Worm (Caenorhabditis elegans) whole organism, young adult: ENCODE results near the gene C12D8.20.

ENCODE experiments used
- B0019.2 ChIP-seq: fragments of 200-800 bp; sonication (Bioruptor generic); conservative IDR thresholded peaks from 2 replicates; pipeline ENCODE4 v1.3.6; 2022; ENCODE audit warnings: missing genetic modification reagents, missing genetic modification characterization, missing compliant biosample characterization
- B0261.1 ChIP-seq: sonication (generic microtip); optimal IDR thresholded peaks from 2 replicates; lab custom pipeline; 2016; ENCODE audit warnings: mild to moderate bottlenecking, missing genetic modification characterization, moderate library complexity, missing compliant biosample characterization
- D2030.7 ChIP-seq: fragments of 200-800 bp; sonication (Bioruptor generic); IDR thresholded peaks from 2 replicates; pipeline ENCODE4 v1.3.6; 2022; ENCODE audit warnings: missing genetic modification reagents, missing genetic modification characterization, missing compliant biosample characterization
- F37B4.10 ChIP-seq: fragments of 200-800 bp; sonication (Bioruptor generic); IDR thresholded peaks from 2 replicates; pipeline ENCODE4 v1.3.6; 2022; ENCODE audit warnings: missing genetic modification characterization, missing compliant biosample characterization
- F55B11.4 ChIP-seq: sonication (generic microtip); optimal IDR thresholded peaks from 2 replicates; lab custom pipeline; 2016; ENCODE audit warnings: missing compliant biosample characterization, missing genetic modification characterization, borderline replicate concordance; ENCODE audit not compliant: insufficient read depth
- F57A8.1 ChIP-seq: fragments of 200-800 bp; sonication (Bioruptor generic); optimal IDR thresholded peaks from 2 replicates; lab custom pipeline; 2018; ENCODE audit warnings: mild to moderate bottlenecking, missing genetic modification characterization, moderate library complexity, missing compliant biosample characterization
- K11D2.4 ChIP-seq: fragments of 200-800 bp; sonication (Bioruptor generic); IDR thresholded peaks from 2 replicates; pipeline ENCODE4 v1.3.6; 2022; ENCODE audit warnings: missing genetic modification reagents, missing genetic modification characterization, missing compliant biosample characterization
- aptf-3 ChIP-seq: fragments of 200-800 bp; sonication (Bioruptor generic); IDR thresholded peaks from 2 replicates; pipeline ENCODE4 v1.3.6; 2022; ENCODE audit warnings: missing genetic modification characterization, missing compliant biosample characterization
- attf-6 ChIP-seq: fragments of 200-800 bp; sonication (Bioruptor generic); IDR thresholded peaks from 2 replicates; pipeline ENCODE4 v1.3.6; 2022; ENCODE audit warnings: missing genetic modification reagents, missing genetic modification characterization, missing compliant biosample characterization
- cebp-1 ChIP-seq, 2 experiments: fragments of 200-800 bp in 1 of 2; sonication (Bioruptor generic) in 1 of 2; sonication (generic microtip) in 1 of 2; IDR thresholded peaks in 1 of 2; optimal IDR thresholded peaks in 1 of 2; 2 replicates each; pipeline versions ENCODE4 v1.3.6 to Lab custom; 2017 to 2022; ENCODE audit warnings: missing compliant biosample characterization in 2 of 2, missing genetic modification characterization in 2 of 2, mild to moderate bottlenecking in 1 of 2, missing genetic modification reagents in 1 of 2, moderate library complexity in 1 of 2
- cebp-2 ChIP-seq: fragments of 200-800 bp; sonication (Bioruptor generic); IDR thresholded peaks from 2 replicates; pipeline ENCODE4 v1.3.6; 2022; ENCODE audit warnings: missing genetic modification characterization, missing compliant biosample characterization
- ceh-27 ChIP-seq: fragments of 200-800 bp; sonication (Bioruptor generic); optimal IDR thresholded peaks from 2 replicates; lab custom pipeline; 2018; ENCODE audit warnings: mild to moderate bottlenecking, missing genetic modification characterization, moderate library complexity, missing compliant biosample characterization
- ceh-40 ChIP-seq: fragments of 200-800 bp; sonication (Bioruptor generic); IDR thresholded peaks from 2 replicates; pipeline ENCODE4 v1.3.6; 2022; ENCODE audit warnings: missing genetic modification characterization, missing compliant biosample characterization
- ceh-58 ChIP-seq: fragments of 200-800 bp; sonication (Bioruptor generic); IDR thresholded peaks from 2 replicates; pipeline ENCODE4 v1.3.6; 2022; ENCODE audit warnings: missing genetic modification characterization, missing compliant biosample characterization
- die-1 ChIP-seq: sonication (generic microtip); optimal IDR thresholded peaks from 2 replicates; lab custom pipeline; 2016; ENCODE audit warnings: missing genotype, mild to moderate bottlenecking, missing genetic modification characterization, missing compliant biosample characterization
- dox-1 ChIP-seq: fragments of 200-800 bp; sonication (Bioruptor generic); IDR thresholded peaks from 2 replicates; pipeline ENCODE4 v1.3.6; 2022; ENCODE audit warnings: missing genetic modification reagents, missing genetic modification characterization, missing compliant biosample characterization
- egrh-3 ChIP-seq: fragments of 200-800 bp; sonication (Bioruptor generic); IDR thresholded peaks from 2 replicates; pipeline ENCODE4 v1.3.6; 2022; ENCODE audit warnings: missing genetic modification reagents, missing genetic modification characterization, missing compliant biosample characterization
- fkh-3 ChIP-seq: sonication (generic microtip); optimal IDR thresholded peaks from 2 replicates; lab custom pipeline; 2016; ENCODE audit warnings: mild to moderate bottlenecking, missing genetic modification characterization, missing compliant biosample characterization
- him-1 ChIP-seq: sonication (generic microtip); optimal IDR thresholded peaks from 2 replicates; lab custom pipeline; 2016; ENCODE audit warnings: missing genotype, missing genetic modification reagents, missing genetic modification characterization, missing compliant biosample characterization
- hmg-20 ChIP-seq: fragments of 200-800 bp; sonication (Bioruptor generic); IDR thresholded peaks from 2 replicates; pipeline ENCODE4 v1.3.6; 2022; ENCODE audit warnings: missing genetic modification reagents, missing genetic modification characterization, missing compliant biosample characterization
- lag-1 ChIP-seq: fragments of 200-800 bp; sonication (Bioruptor generic); IDR thresholded peaks from 2 replicates; pipeline ENCODE4 v1.3.6; 2022; ENCODE audit warnings: missing genetic modification reagents, missing genetic modification characterization, missing compliant biosample characterization
- let-526 ChIP-seq: fragments of 200-800 bp; sonication (Bioruptor generic); IDR thresholded peaks from 2 replicates; pipeline ENCODE4 v1.3.6; 2022; ENCODE audit warnings: missing genetic modification reagents, missing genetic modification characterization, missing compliant biosample characterization
- let-607 ChIP-seq, 2 experiments: fragments of 200-800 bp in 1 of 2; sonication (Bioruptor generic) in 1 of 2; sonication (generic microtip) in 1 of 2; optimal IDR thresholded peaks; 2 replicates each; lab custom pipeline; 2016 to 2018; ENCODE audit warnings: mild to moderate bottlenecking in 2 of 2, missing compliant biosample characterization in 2 of 2, missing genetic modification characterization in 2 of 2, moderate library complexity in 2 of 2, missing genotype in 1 of 2
- lin-26 ChIP-seq: fragments of 200-800 bp; sonication (Bioruptor generic); IDR thresholded peaks from 2 replicates; pipeline ENCODE4 v1.3.6; 2022; ENCODE audit warnings: missing genetic modification reagents, missing genetic modification characterization, missing compliant biosample characterization
- lir-1 ChIP-seq: fragments of 200-800 bp; sonication (Bioruptor generic); conservative IDR thresholded peaks from 2 replicates; pipeline ENCODE4 v1.3.6; 2022; ENCODE audit warnings: missing genetic modification reagents, missing genetic modification characterization, missing compliant biosample characterization
- madf-3 ChIP-seq: fragments of 200-800 bp; sonication (Bioruptor generic); IDR thresholded peaks from 2 replicates; pipeline ENCODE4 v1.3.6; 2022; ENCODE audit warnings: missing genetic modification reagents, missing genetic modification characterization, missing compliant biosample characterization
- nhr-120 ChIP-seq: fragments of 200-800 bp; sonication (Bioruptor generic); IDR thresholded peaks from 2 replicates; pipeline ENCODE4 v1.3.6; 2022; ENCODE audit warnings: missing genetic modification characterization, missing compliant biosample characterization
- nhr-80 ChIP-seq: sonication (generic microtip); optimal IDR thresholded peaks from 2 replicates; lab custom pipeline; 2016; ENCODE audit warnings: missing genetic modification characterization, missing compliant biosample characterization
- rcor-1 ChIP-seq: fragments of 200-800 bp; sonication (Bioruptor generic); IDR thresholded peaks from 2 replicates; pipeline ENCODE4 v1.3.6; 2022; ENCODE audit warnings: missing genetic modification reagents, missing genetic modification characterization, missing compliant biosample characterization
- snpc-1.3 ChIP-seq: sonication (generic microtip); optimal IDR thresholded peaks from 2 replicates; lab custom pipeline; 2017; ENCODE audit warnings: missing genetic modification characterization, mild to moderate bottlenecking, missing compliant biosample characterization, antibody characterized with exemption, moderate library complexity, missing genotype, missing genetic modification reagents; ENCODE audit not compliant: insufficient read depth
- tbx-9 ChIP-seq: sonication (generic microtip); optimal IDR thresholded peaks from 2 replicates; lab custom pipeline; 2016; ENCODE audit warnings: borderline replicate concordance, missing genetic modification characterization, inconsistent platforms, missing compliant biosample characterization
- xnd-1 ChIP-seq: sonication (generic microtip); optimal IDR thresholded peaks from 2 replicates; lab custom pipeline; 2016; ENCODE audit warnings: missing genotype, missing genetic modification reagents, missing genetic modification characterization, missing compliant biosample characterization
- zim-3 ChIP-seq: sonication (generic microtip); optimal IDR thresholded peaks from 2 replicates; lab custom pipeline; 2017; ENCODE audit warnings: mild to moderate bottlenecking, missing genetic modification characterization, moderate library complexity, missing compliant biosample characterization
- ztf-28 ChIP-seq: fragments of 200-800 bp; sonication (Bioruptor generic); IDR thresholded peaks from 2 replicates; pipeline ENCODE4 v1.3.6; 2022; ENCODE audit warnings: missing genetic modification reagents, missing genetic modification characterization, missing compliant biosample characterization
- ztf-6 ChIP-seq: fragments of 200-800 bp; sonication (Bioruptor generic); IDR thresholded peaks from 2 replicates; pipeline ENCODE4 v1.3.6; 2022; ENCODE audit warnings: missing genetic modification reagents, missing genetic modification characterization, missing compliant biosample characterization

Gene C12D8.20

DNA sequence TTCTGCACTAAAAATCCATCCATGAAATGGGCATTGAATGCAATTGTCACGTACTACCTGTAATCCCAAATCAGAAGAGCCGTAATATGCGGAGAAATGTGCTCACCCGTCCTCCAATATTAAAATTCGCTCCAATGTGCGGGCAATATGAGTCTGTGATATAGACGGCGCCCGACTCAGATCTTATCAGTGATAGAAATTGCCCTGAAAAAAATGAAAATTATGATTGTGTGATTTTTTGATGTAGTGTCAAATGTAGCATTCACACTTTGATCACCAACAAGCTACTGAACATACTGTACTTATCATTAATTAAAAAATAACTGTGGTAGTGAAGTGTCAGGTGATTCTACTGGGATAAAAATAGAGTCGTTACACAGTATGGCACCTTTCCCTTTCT lies 2.5 kb downstream of the C12D8.20 start:
- TF ChIP-seq nhr-80 (tag; lab: Kevin White, UChicago) (peak; percentile 62), lin-26 (GFP tag; lab: Robert Waterston, UW) (no peak), tbx-9 (tag; lab: Kevin White, UChicago) (no peak)
- TF ChIP-seq, all 124 proteins: peak for 1

- TF ChIP-seq B0261.1 (tag; lab: Kevin White, UChicago) (no peak), madf-3 (GFP tag; lab: Robert Waterston, UW) (no peak), lag-1 (GFP tag; lab: Robert Waterston, UW) (no peak), aptf-3 (GFP tag; lab: Robert Waterston, UW) (no peak), die-1 (tag; lab: Kevin White, UChicago) (no peak), xnd-1 (tag; lab: Kevin White, UChicago) (no peak), nhr-80 (tag; lab: Kevin White, UChicago) (peak; percentile 45), lir-1 (GFP tag; lab: Robert Waterston, UW) (no peak)
Observed at ce11 chrV:10225610-10226009, 3.5 kb downstream of the C12D8.20 start, which contains the start of gene daf-36. Gene daf-36, minus strand, starts transcription at chrV:10225710.

DNA sequence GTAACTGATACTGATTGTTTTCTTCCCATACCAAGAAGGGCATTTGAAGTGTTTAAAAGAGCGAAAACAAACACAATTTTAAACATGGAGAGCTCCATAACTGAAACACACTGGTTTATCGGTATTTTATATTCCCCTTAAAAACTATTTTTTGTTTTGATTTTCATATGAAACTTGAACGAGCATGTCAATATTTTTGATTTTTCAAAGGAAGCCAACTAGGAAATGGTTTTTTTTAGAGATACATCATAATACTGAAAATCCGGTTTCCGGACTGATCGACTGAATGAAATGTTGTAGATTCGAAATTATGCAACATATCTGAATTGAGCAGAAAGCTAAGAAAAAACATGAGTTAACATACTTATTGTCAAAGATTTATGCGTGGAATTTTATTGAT lies 5.2 kb downstream of the C12D8.20 start, which contains the start of gene ttr-19:
ttr-19 (minus strand) TSS at position 101 of the 400 bp plus-strand sequence.
- TF ChIP-seq attf-6 (GFP tag; lab: Robert Waterston, UW) (no peak), aptf-3 (GFP tag; lab: Robert Waterston, UW) (no peak), F37B4.10 (GFP tag; lab: Robert Waterston, UW) (no peak), let-526 (no peak), snpc-1.3 (tag; lab: Kevin White, UChicago) (no peak), cebp-1 (GFP tag; IDR thresholded peaks at IDR 0.05; lab: Robert Waterston, UW) (no peak), cebp-1 (tag; optimal IDR thresholded peaks at IDR 0.05; lab: Kevin White, UChicago) (no peak), ceh-40 (no peak), cebp-2 (GFP tag; lab: Robert Waterston, UW) (no peak), ztf-28 (no peak), D2030.7 (GFP tag; lab: Robert Waterston, UW) (no peak), dox-1 (no peak), him-1 (no peak), F57A8.1 (no peak), let-607 (tag; optimal IDR thresholded peaks at IDR 0.05; lab: Kevin White, UChicago) (no peak)
- TF ChIP-seq, all 124 proteins: peak for 0

DNA sequence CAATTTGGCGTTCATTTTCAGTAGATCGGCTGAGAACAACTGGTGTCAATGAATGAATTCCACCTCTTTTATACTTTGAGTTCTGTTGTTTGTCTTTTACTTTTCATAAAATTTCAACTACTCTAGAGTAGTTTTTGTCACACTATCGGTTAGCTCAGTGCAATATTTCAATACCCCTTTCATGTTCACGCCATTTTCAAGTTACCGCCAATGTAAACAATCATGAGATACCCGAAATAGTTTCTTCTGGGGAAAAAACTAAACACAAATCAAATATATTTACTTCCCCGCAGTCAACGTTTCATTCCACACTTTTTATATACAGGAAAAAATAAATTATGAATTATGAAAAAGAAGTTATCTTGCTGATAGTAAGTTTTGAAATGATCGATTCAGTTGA lies 6.3 kb downstream of the C12D8.20 start, which contains the start of gene fipr-4:
fipr-4 (minus strand) TSS at position 101 of the 400 bp plus-strand sequence.
- no peak for TF ChIP-seq ztf-6 (GFP tag; lab: Robert Waterston, UW)
- no peak for TF ChIP-seq F55B11.4
- no peak for TF ChIP-seq let-607 (tag; optimal IDR thresholded peaks at IDR 0.05; lab: Kevin White, UChicago)
- no peak for TF ChIP-seq ceh-27
- TF ChIP-seq rcor-1, result no peak
- no peak for TF ChIP-seq fkh-3
- no peak for TF ChIP-seq hmg-20 (GFP tag; lab: Robert Waterston, UW)
- no peak for TF ChIP-seq ceh-58 (GFP tag; lab: Robert Waterston, UW)
- no peak for TF ChIP-seq egrh-3 (GFP tag; lab: Robert Waterston, UW)
- no peak for TF ChIP-seq lin-26 (GFP tag; lab: Robert Waterston, UW)
- TF ChIP-seq ztf-28, result no peak
- no peak for TF ChIP-seq nhr-120 (GFP tag; lab: Robert Waterston, UW)
- TF ChIP-seq K11D2.4 (GFP tag; lab: Robert Waterston, UW), result no peak
- no peak for TF ChIP-seq B0019.2 (GFP tag; lab: Robert Waterston, UW)
- TF ChIP-seq dox-1, result no peak
- no peak for TF ChIP-seq zim-3
